Worm (Caenorhabditis elegans): Measurements from ENCODE around the gene F43C9.2.

Gene F43C9.2

DNA sequence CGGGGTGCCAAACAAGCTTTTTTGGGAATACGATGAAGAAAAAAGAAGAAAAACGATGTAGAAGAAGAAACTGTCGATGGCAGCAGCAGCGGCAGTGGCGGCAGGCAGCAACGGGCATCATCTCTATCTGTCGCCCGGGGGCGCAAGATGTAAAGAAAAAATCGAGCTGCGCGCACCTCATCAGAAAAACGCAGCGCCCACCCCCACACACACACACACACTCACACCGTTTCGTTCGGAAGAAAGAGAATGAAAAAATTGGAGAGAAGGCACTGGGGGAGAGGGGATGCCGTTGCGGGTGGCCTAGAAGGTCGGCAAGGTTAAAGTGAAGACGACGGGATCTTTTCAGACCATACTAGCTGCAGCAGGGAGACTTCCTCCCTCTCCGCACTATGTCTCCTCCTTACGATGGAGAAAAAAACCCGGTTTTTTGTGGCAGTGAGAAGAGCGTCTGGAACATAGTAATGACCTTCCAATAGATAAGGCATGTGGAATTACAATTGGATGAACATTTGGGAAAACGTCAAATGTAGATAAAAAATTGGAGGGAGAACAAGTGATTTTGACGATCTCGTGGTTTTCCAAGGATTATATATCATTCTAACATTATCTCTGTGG, 29.8 kb downstream of the F43C9.2 start (continued):
- TF ChIP-seq snpc-4 (tag; optimal IDR thresholded peaks at IDR 0.05) = no peak
- peak; percentile 32 for TF ChIP-seq swsn-7 (tag; optimal IDR thresholded peaks at IDR 0.05)
- TF ChIP-seq tbx-2 (tag; optimal IDR thresholded peaks at IDR 0.05) = peak; percentile 17
- no peak for TF ChIP-seq ces-1 (GFP tag; optimal IDR thresholded peaks at IDR 0.05)
- no peak for TF ChIP-seq ceh-63 (GFP tag; optimal IDR thresholded peaks at IDR 0.05)
- peak; percentile 2 for TF ChIP-seq jun-1 (tag; optimal IDR thresholded peaks at IDR 0.05)

ce11 chrX:4818252-4818651, 34.8 kb downstream of the F43C9.2 start, which contains the start of gene R08E3.3:
TSS of gene R08E3.3 (plus strand) at chrX:4818593.
- TF ChIP-seq rnt-1 (tag; optimal IDR thresholded peaks at IDR 0.05) = peak; percentile 2
- TF ChIP-seq pax-3 (tag; optimal IDR thresholded peaks at IDR 0.05) = no peak
- peak; percentile 3 to 25 for TF ChIP-seq efl-1 (optimal IDR thresholded peaks at IDR 0.05)
- peak in 1 of 2 experiments; percentile 93 for TF ChIP-seq efl-1 (GFP tag; optimal IDR thresholded peaks at IDR 0.05 in 1 of 2)
- TF ChIP-seq nhr-85 (tag) = peak; percentile 71
- TF ChIP-seq C16A3.4 (tag; optimal IDR thresholded peaks at IDR 0.05) = peak; percentile 54
- TF ChIP-seq swsn-7 (tag; optimal IDR thresholded peaks at IDR 0.05) = peak; percentile 34
- TF ChIP-seq lin-13 (GFP tag; optimal IDR thresholded peaks at IDR 0.05) = no peak
- TF ChIP-seq C34B4.2 (tag; optimal IDR thresholded peaks at IDR 0.05) = no peak
- peak; percentile 37 for TF ChIP-seq nhr-20 (tag; optimal IDR thresholded peaks at IDR 0.05)
- peak; percentile 44 for TF ChIP-seq xbp-1 (tag; optimal IDR thresholded peaks at IDR 0.05)
- TF ChIP-seq irx-1 (tag; optimal IDR thresholded peaks at IDR 0.05) = peak; percentile 25
- TF ChIP-seq dpl-1 (GFP tag; optimal IDR thresholded peaks at IDR 0.05) = peak in 2 of 3 experiments; percentile 11 to 34
- no peak for TF ChIP-seq ets-5 (GFP tag; IDR thresholded peaks at IDR 0.05)
- TF ChIP-seq nhr-71 (tag; optimal IDR thresholded peaks at IDR 0.05) = peak; percentile 56
- TF ChIP-seq blmp-1 (tag; optimal IDR thresholded peaks at IDR 0.05) = peak; percentile 70
- peak; percentile 79 for TF ChIP-seq F16B12.6 (tag; optimal IDR thresholded peaks at IDR 0.05)
- no peak for TF ChIP-seq nhr-12 (tag; optimal IDR thresholded peaks at IDR 0.05)
- TF ChIP-seq fkh-4 (tag; optimal IDR thresholded peaks at IDR 0.05; ENCODE audit: borderline replicate concordance) = no peak
- no peak for TF ChIP-seq zag-1 (tag; optimal IDR thresholded peaks at IDR 0.05)
- peak; percentile 33 to 52 for TF ChIP-seq lin-35 (GFP tag; optimal IDR thresholded peaks at IDR 0.05)
- no peak for TF ChIP-seq fos-1 (tag; optimal IDR thresholded peaks at IDR 0.05)
- TF ChIP-seq unc-62 (GFP tag; optimal IDR thresholded peaks at IDR 0.05) = no peak
- no peak for TF ChIP-seq fkh-8 (tag; optimal IDR thresholded peaks at IDR 0.05)
- peak; percentile 61 for TF ChIP-seq snu-23 (GFP tag; optimal IDR thresholded peaks at IDR 0.05)
- peak; percentile 68 for TF ChIP-seq mep-1 (tag; optimal IDR thresholded peaks at IDR 0.05)
- peak; percentile 94 to 98 for TF ChIP-seq lsy-2 (tag; optimal IDR thresholded peaks at IDR 0.05)
- TF ChIP-seq elt-2 (tag; optimal IDR thresholded peaks at IDR 0.05) = peak; percentile 29
- peak; percentile 4 for TF ChIP-seq snpc-4 (tag; optimal IDR thresholded peaks at IDR 0.05)
- TF ChIP-seq skn-1 (tag; optimal IDR thresholded peaks at IDR 0.05) = no peak
- no peak for TF ChIP-seq aly-2 (tag; optimal IDR thresholded peaks at IDR 0.05)

DNA sequence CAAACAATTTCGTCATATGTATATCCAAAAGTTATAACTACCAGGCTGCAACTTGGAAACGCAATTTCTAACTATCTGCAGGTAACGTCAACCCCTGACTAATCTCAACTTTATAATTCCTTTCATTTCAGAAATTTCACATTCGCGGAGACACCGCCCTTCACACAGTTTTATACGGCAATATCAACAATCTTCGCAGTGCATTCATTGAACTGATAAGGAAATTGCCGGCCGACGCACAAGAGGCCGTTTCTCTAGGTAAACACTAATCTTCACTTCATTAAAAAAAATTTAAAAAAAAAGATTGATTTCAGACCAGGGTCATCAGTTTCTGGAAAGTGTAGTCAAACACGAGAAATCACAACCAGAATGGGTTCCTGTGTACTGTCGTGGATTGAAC, 35.5 kb downstream of the F43C9.2 start:
- TF ChIP-seq hpl-2 (GFP tag; optimal IDR thresholded peaks at IDR 0.05) (no peak), elt-2 (tag; optimal IDR thresholded peaks at IDR 0.05) (peak; percentile 73), ztf-4 (tag; optimal IDR thresholded peaks at IDR 0.05) (no peak), fkh-8 (tag; optimal IDR thresholded peaks at IDR 0.05) (no peak), ceh-63 (GFP tag; optimal IDR thresholded peaks at IDR 0.05) (no peak), pqm-1 (tag; optimal IDR thresholded peaks at IDR 0.05) (peak; percentile 87), nhr-20 (tag; optimal IDR thresholded peaks at IDR 0.05) (peak; percentile 10), lin-35 (GFP tag; optimal IDR thresholded peaks at IDR 0.05) (peak in 1 of 2 experiments; percentile 27), pag-3 (tag; optimal IDR thresholded peaks at IDR 0.05; ENCODE audit: borderline replicate concordance, insufficient read depth) (no peak), C04F5.9 (tag; optimal IDR thresholded peaks at IDR 0.05) (no peak)

All from whole organism, L1 larva.